Fruit fly (Drosophila melanogaster): ENCODE data around the gene CG14005.
A peak's percentile ranks its signal among the peaks of the same experiment; 100 is the strongest.

Gene CG14005

dm6 chr2L:5801926-5802325, at the start of gene CG14005, which contains the start of gene CG7239:
Gene CG14005, minus strand, starts transcription at chr2L:5801975.
Gene CG7239, plus strand, starts transcription at chr2L:5802220.
- TF ChIP-seq CTCF (optimal IDR thresholded peaks at IDR 0.05) = no peak
- no peak for TF ChIP-seq CG8478 (optimal IDR thresholded peaks at IDR 0.05)

- TF ChIP-seq CG8478 (optimal IDR thresholded peaks at IDR 0.05) = no peak
- no peak for TF ChIP-seq CTCF (optimal IDR thresholded peaks at IDR 0.05)
These were observed 21.9 kb upstream of the CG14005 start, which contains the start of gene TrissinR for dm6 chr2L:5823704-5824103. Gene TrissinR, plus strand, starts transcription at chr2L:5824004.

dm6 chr2L:5820930-5821329, 19.2 kb upstream of the CG14005 start:
- TF ChIP-seq CTCF (optimal IDR thresholded peaks at IDR 0.05) (no peak), CG8478 (optimal IDR thresholded peaks at IDR 0.05) (no peak)

- TF ChIP-seq CTCF (optimal IDR thresholded peaks at IDR 0.05) (no peak), CG8478 (optimal IDR thresholded peaks at IDR 0.05) (no peak)
These were observed 16.6 kb upstream of the CG14005 start, which contains the start of gene COX6CL for dm6 chr2L:5818343-5818742. Gene COX6CL, minus strand, starts transcription at chr2L:5818443.

dm6 chr2L:5811274-5811673, 9.5 kb upstream of the CG14005 start, which contains the start of gene CG43307:
Gene CG43307, plus strand, starts transcription at chr2L:5811574.
- no peak for TF ChIP-seq CTCF (optimal IDR thresholded peaks at IDR 0.05)
- TF ChIP-seq CG8478 (optimal IDR thresholded peaks at IDR 0.05) = no peak

dm6 chr2L:5805091-5805817, 3.5 kb upstream of the CG14005 start, which contains the start of gene CG11034:
Gene CG11034, plus strand, starts transcription at chr2L:5805395.
- TF ChIP-seq CG8478 (optimal IDR thresholded peaks at IDR 0.05) (no peak), CTCF (optimal IDR thresholded peaks at IDR 0.05) (no peak)

dm6 chr2L:5804077-5804476, 2.3 kb upstream of the CG14005 start:
- TF ChIP-seq CG8478 (optimal IDR thresholded peaks at IDR 0.05) (no peak), CTCF (optimal IDR thresholded peaks at IDR 0.05) (no peak)

dm6 chr2L:5800388-5800748, 1.4 kb downstream of the CG14005 start:
- TF ChIP-seq CG8478 (optimal IDR thresholded peaks at IDR 0.05) (no peak), CTCF (optimal IDR thresholded peaks at IDR 0.05) (no peak)

dm6 chr2L:5799435-5800387, 2.1 kb downstream of the CG14005 start, which contains the start of gene CG9171:
Gene CG9171, minus strand, starts transcription at chr2L:5800253.
- TF ChIP-seq CTCF (optimal IDR thresholded peaks at IDR 0.05) (peak; percentile 64 to 66), CG8478 (optimal IDR thresholded peaks at IDR 0.05) (no peak)

dm6 chr2L:5798629-5799028, 3.1 kb downstream of the CG14005 start:
- TF ChIP-seq CG8478 (optimal IDR thresholded peaks at IDR 0.05) (no peak), CTCF (optimal IDR thresholded peaks at IDR 0.05) (no peak)

dm6 chr2L:5797977-5798376, 3.8 kb downstream of the CG14005 start:
- TF ChIP-seq CG8478 (optimal IDR thresholded peaks at IDR 0.05) = no peak
- no peak for TF ChIP-seq CTCF (optimal IDR thresholded peaks at IDR 0.05)

- no peak for TF ChIP-seq CTCF (optimal IDR thresholded peaks at IDR 0.05)
- no peak for TF ChIP-seq CG8478 (optimal IDR thresholded peaks at IDR 0.05)
These were observed 6.6 kb downstream of the CG14005 start for dm6 chr2L:5795192-5795591.

- TF ChIP-seq CG8478 (optimal IDR thresholded peaks at IDR 0.05) (no peak), CTCF (optimal IDR thresholded peaks at IDR 0.05) (no peak)
These were observed 8.7 kb downstream of the CG14005 start for dm6 chr2L:5793098-5793497.

dm6 chr2L:5790799-5791526, 10.8 kb downstream of the CG14005 start:
- no peak for TF ChIP-seq CTCF (optimal IDR thresholded peaks at IDR 0.05)
- TF ChIP-seq CG8478 (optimal IDR thresholded peaks at IDR 0.05) = no peak

- TF ChIP-seq CG8478 (optimal IDR thresholded peaks at IDR 0.05) = no peak
- TF ChIP-seq CTCF (optimal IDR thresholded peaks at IDR 0.05) = no peak
These were observed 12.5 kb downstream of the CG14005 start for dm6 chr2L:5789268-5789667.

Measured in S2 (cell line).